Worm (Caenorhabditis elegans) whole organism, mixed stage, embryonic: ENCODE data around the gene sms-2.

Source experiments
- M03D4.4 ChIP-seq: sonication (generic microtip); optimal IDR thresholded peaks from 2 replicates; lab custom pipeline; 2017; ENCODE audit warnings: mild to moderate bottlenecking, missing genetic modification characterization, missing compliant biosample characterization
- bed-3 ChIP-seq: fragments of 200-800 bp; sonication (Bioruptor generic); optimal IDR thresholded peaks from 3 replicates; lab custom pipeline; 2018; ENCODE audit warnings: mild to moderate bottlenecking, missing genetic modification characterization, moderate library complexity, missing compliant biosample characterization
- blmp-1 ChIP-seq: fragments of 150-350 bp; optimal IDR thresholded peaks from 2 replicates; lab custom pipeline; 2014; ENCODE audit warnings: missing biosample characterization, missing genetic modification characterization
- ceh-39 ChIP-seq: fragments of 150-350 bp; optimal IDR thresholded peaks from 2 replicates; lab custom pipeline; 2014; ENCODE audit warnings: missing biosample characterization, missing genetic modification characterization
- ceh-43 ChIP-seq: fragments of 200-800 bp; sonication (Bioruptor generic); optimal IDR thresholded peaks from 2 replicates; lab custom pipeline; 2018; ENCODE audit warnings: mild to moderate bottlenecking, missing genetic modification characterization, moderate library complexity, missing compliant biosample characterization
- ceh-83 ChIP-seq: fragments of 200-800 bp; sonication (Bioruptor generic); optimal IDR thresholded peaks from 2 replicates; lab custom pipeline; 2018; ENCODE audit warnings: mild to moderate bottlenecking, missing genetic modification characterization, missing compliant biosample characterization
- ces-1 ChIP-seq: fragments of 150-350 bp; optimal IDR thresholded peaks from 2 replicates; lab custom pipeline; 2014; ENCODE audit warnings: missing biosample characterization, missing genetic modification reagents, missing genetic modification characterization
- cnd-1 ChIP-seq: fragments of 200-800 bp; sonication (Bioruptor generic); optimal IDR thresholded peaks from 2 replicates; lab custom pipeline; 2018; ENCODE audit warnings: mild to moderate bottlenecking, missing genetic modification characterization, missing compliant biosample characterization
- drap-1 ChIP-seq: fragments of 200-800 bp; sonication (Bioruptor generic); optimal IDR thresholded peaks from 3 replicates; lab custom pipeline; 2018; ENCODE audit warnings: mild to moderate bottlenecking, missing genetic modification characterization, missing compliant biosample characterization
- elt-1 ChIP-seq: sonication (generic microtip); optimal IDR thresholded peaks from 2 replicates; lab custom pipeline; 2017; ENCODE audit warnings: missing genetic modification characterization, mild to moderate bottlenecking, missing compliant biosample characterization, antibody characterized with exemption, moderate library complexity, borderline replicate concordance; ENCODE audit not compliant: insufficient read depth
- elt-3 ChIP-seq: fragments of 150-350 bp; optimal IDR thresholded peaks from 2 replicates; lab custom pipeline; 2014; ENCODE audit warnings: missing biosample characterization, missing genetic modification characterization
- flh-1 ChIP-seq: fragments of 200-800 bp; sonication (Bioruptor generic); optimal IDR thresholded peaks from 2 replicates; lab custom pipeline; 2018; ENCODE audit warnings: mild to moderate bottlenecking, missing genetic modification characterization, moderate library complexity, missing compliant biosample characterization
- ham-2 ChIP-seq: fragments of 200-800 bp; sonication (Bioruptor generic); optimal IDR thresholded peaks from 2 replicates; lab custom pipeline; 2018; ENCODE audit warnings: mild to moderate bottlenecking, missing genetic modification characterization, missing compliant biosample characterization
- hlh-1 ChIP-seq: fragments of 150-350 bp; optimal IDR thresholded peaks from 2 replicates; lab custom pipeline; 2014; ENCODE audit warnings: missing biosample characterization, missing genetic modification reagents, missing genetic modification characterization
- lin-13 ChIP-seq: fragments of 150-350 bp; optimal IDR thresholded peaks from 2 replicates; lab custom pipeline; 2014; ENCODE audit warnings: missing biosample characterization, missing genetic modification characterization
- lin-32 ChIP-seq: fragments of 200-800 bp; sonication (Bioruptor generic); optimal IDR thresholded peaks from 2 replicates; lab custom pipeline; 2018; ENCODE audit warnings: mild to moderate bottlenecking, missing genetic modification characterization, missing compliant biosample characterization
- lsy-2 ChIP-seq: fragments of 150-350 bp; optimal IDR thresholded peaks from 2 replicates; lab custom pipeline; 2014; ENCODE audit warnings: missing biosample characterization, missing genetic modification characterization
- mab-5 ChIP-seq: fragments of 150-350 bp; optimal IDR thresholded peaks from 2 replicates; lab custom pipeline; 2014; ENCODE audit warnings: missing biosample characterization, missing genetic modification characterization
- mep-1 ChIP-seq: fragments of 150-350 bp; optimal IDR thresholded peaks from 2 replicates; lab custom pipeline; 2017; ENCODE audit warnings: missing biosample characterization, missing genetic modification reagents, missing genetic modification characterization, inconsistent platforms
- mls-2 ChIP-seq: sonication (generic microtip); optimal IDR thresholded peaks from 2 replicates; lab custom pipeline; 2016; ENCODE audit warnings: mild to moderate bottlenecking, missing genetic modification characterization, moderate library complexity, missing compliant biosample characterization
- nhr-12 ChIP-seq: fragments of 150-350 bp; optimal IDR thresholded peaks from 2 replicates; lab custom pipeline; 2014; ENCODE audit warnings: missing biosample characterization, missing genetic modification characterization
- nhr-2 ChIP-seq: fragments of 150-350 bp; optimal IDR thresholded peaks from 2 replicates; lab custom pipeline; 2014; ENCODE audit warnings: missing biosample characterization, missing genetic modification characterization
- nhr-237 ChIP-seq: fragments of 150-350 bp; optimal IDR thresholded peaks from 2 replicates; lab custom pipeline; 2014; ENCODE audit warnings: missing biosample characterization, missing genetic modification characterization
- nhr-28 ChIP-seq: fragments of 150-350 bp; optimal IDR thresholded peaks from 2 replicates; lab custom pipeline; 2014; ENCODE audit warnings: missing biosample characterization, missing genetic modification characterization
- nhr-76 ChIP-seq: sonication (generic microtip); optimal IDR thresholded peaks from 2 replicates; lab custom pipeline; 2017; ENCODE audit warnings: missing biosample characterization, missing genetic modification characterization
- pha-4 ChIP-seq: fragments of 150-350 bp; optimal IDR thresholded peaks from 2 replicates; lab custom pipeline; 2018; ENCODE audit warnings: missing biosample characterization, missing genetic modification reagents, missing genetic modification characterization
- sem-2 ChIP-seq: fragments of 200-800 bp; sonication (Bioruptor generic); optimal IDR thresholded peaks from 2 replicates; lab custom pipeline; 2018; ENCODE audit warnings: mild to moderate bottlenecking, missing genetic modification characterization, missing compliant biosample characterization
- snpc-4 ChIP-seq: fragments of 150-350 bp; optimal IDR thresholded peaks from 2 replicates; lab custom pipeline; 2014; ENCODE audit warnings: missing biosample characterization, missing genetic modification characterization
- sptf-1 ChIP-seq: sonication (generic microtip); optimal IDR thresholded peaks from 2 replicates; lab custom pipeline; 2017; ENCODE audit warnings: mild to moderate bottlenecking, missing genetic modification characterization, moderate library complexity, missing compliant biosample characterization
- tbx-8 ChIP-seq: fragments of 200-800 bp; sonication (Bioruptor generic); optimal IDR thresholded peaks from 2 replicates; lab custom pipeline; 2018; ENCODE audit warnings: mild to moderate bottlenecking, missing genetic modification characterization, moderate library complexity, missing compliant biosample characterization
- unc-120 ChIP-seq: sonication (generic microtip); optimal IDR thresholded peaks from 2 replicates; lab custom pipeline; 2017; ENCODE audit warnings: missing genetic modification characterization, missing compliant biosample characterization; ENCODE audit not compliant: poor library complexity, severe bottlenecking
- unc-39 ChIP-seq: fragments of 150-350 bp; optimal IDR thresholded peaks from 2 replicates; lab custom pipeline; 2014; ENCODE audit warnings: missing biosample characterization, missing genetic modification characterization
- unc-62 ChIP-seq: fragments of 150-350 bp; optimal IDR thresholded peaks from 2 replicates; lab custom pipeline; 2014; ENCODE audit warnings: missing biosample characterization, missing genetic modification reagents, missing genetic modification characterization
- zip-8 ChIP-seq: fragments of 150-350 bp; optimal IDR thresholded peaks from 2 replicates; lab custom pipeline; 2014; ENCODE audit warnings: missing biosample characterization, missing genetic modification characterization
- ztf-11 ChIP-seq: fragments of 150-350 bp; optimal IDR thresholded peaks from 2 replicates; lab custom pipeline; 2014; ENCODE audit warnings: missing biosample characterization, missing genetic modification characterization

sms-2 gene

DNA sequence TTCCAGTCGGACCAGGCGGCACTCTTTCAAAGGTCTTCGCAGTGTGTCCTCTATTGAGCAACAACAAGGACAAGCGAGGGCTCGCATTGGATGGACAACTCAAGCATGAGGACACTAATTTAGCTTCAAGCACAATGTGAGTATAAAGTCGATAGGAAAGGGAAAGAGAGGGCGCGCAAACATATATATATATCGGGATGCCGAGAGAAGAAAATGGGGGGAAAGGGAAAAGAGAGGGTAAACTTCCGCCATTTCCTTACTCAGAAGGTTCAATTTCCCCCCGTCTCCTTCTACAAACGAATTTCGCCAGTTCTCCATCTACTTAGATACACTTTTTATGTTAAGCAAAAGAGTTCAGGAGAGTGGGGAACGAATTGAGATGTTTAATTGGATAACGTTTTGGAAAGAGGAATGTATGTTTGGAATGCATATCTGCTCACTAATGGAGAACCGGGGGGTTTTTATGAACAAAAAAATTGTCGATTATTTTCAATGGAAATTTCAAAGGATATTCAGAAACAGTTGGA is 3.9 kb upstream of the sms-2 start:
- TF ChIP-seq mab-5 (tag; lab: Kevin White, UChicago) (no peak), tbx-8 (GFP tag; lab: Kevin White, UChicago) (no peak), lin-13 (tag; lab: Kevin White, UChicago) (no peak), mls-2 (peak; percentile 33), M03D4.4 (tag; lab: Kevin White, UChicago) (no peak), ces-1 (peak; percentile 52)

- TF ChIP-seq unc-120 (tag; lab: Kevin White, UChicago) = no peak
- TF ChIP-seq ceh-83 = no peak
- no peak for TF ChIP-seq blmp-1 (tag; lab: Kevin White, UChicago)
- TF ChIP-seq lsy-2 (tag; lab: Kevin White, UChicago) = no peak
- no peak for TF ChIP-seq bed-3 (GFP tag; lab: Kevin White, UChicago)
- TF ChIP-seq lin-32 (GFP tag; lab: Kevin White, UChicago) = no peak
- no peak for TF ChIP-seq sem-2
- no peak for TF ChIP-seq ham-2 (GFP tag; lab: Kevin White, UChicago)
- no peak for TF ChIP-seq ceh-39 (tag; lab: Kevin White, UChicago)
- TF ChIP-seq nhr-28 (tag; lab: Kevin White, UChicago) = no peak
- TF ChIP-seq ztf-11 (tag; lab: Kevin White, UChicago) = no peak
- TF ChIP-seq tbx-8 (GFP tag; lab: Kevin White, UChicago) = no peak
- no peak for TF ChIP-seq nhr-76 (tag; lab: Kevin White, UChicago)
- no peak for TF ChIP-seq pha-4 (tag; lab: Kevin White, UChicago)
These were observed 1.8 kb upstream of the sms-2 start, which contains the start of gene arr-1 for ce11 chrX:950482-950881. Gene arr-1, plus strand, starts transcription at chrX:950782.

- TF ChIP-seq unc-39 (tag; lab: Kevin White, UChicago) = peak; percentile 40
- peak; percentile 90 for TF ChIP-seq nhr-237 (tag; lab: Kevin White, UChicago)
- TF ChIP-seq elt-3 = peak; percentile 29
- peak; percentile 71 for TF ChIP-seq M03D4.4 (tag; lab: Kevin White, UChicago)
- TF ChIP-seq cnd-1 (tag; lab: Kevin White, UChicago) = peak; percentile 71
- TF ChIP-seq ham-2 (GFP tag; lab: Kevin White, UChicago) = peak; percentile 37
- no peak for TF ChIP-seq nhr-12 (tag; lab: Kevin White, UChicago)
- TF ChIP-seq flh-1 (GFP tag; lab: Kevin White, UChicago) = no peak
- TF ChIP-seq nhr-76 (tag; lab: Kevin White, UChicago) = no peak
- TF ChIP-seq ztf-11 (tag; lab: Kevin White, UChicago) = peak; percentile 76
- TF ChIP-seq lin-13 (tag; lab: Kevin White, UChicago) = peak; percentile 85
- peak; percentile 90 for TF ChIP-seq pha-4 (tag; lab: Kevin White, UChicago)
- TF ChIP-seq sem-2 = no peak
- TF ChIP-seq drap-1 (GFP tag; lab: Kevin White, UChicago) = peak; percentile 87
- TF ChIP-seq ceh-43 (GFP tag; lab: Kevin White, UChicago) = peak; percentile 4
- peak; percentile 41 for TF ChIP-seq ceh-39 (tag; lab: Kevin White, UChicago)
- TF ChIP-seq mab-5 (tag; lab: Kevin White, UChicago) = no peak
- TF ChIP-seq mls-2 = peak; percentile 91
- peak; percentile 68 for TF ChIP-seq hlh-1
- peak; percentile 79 for TF ChIP-seq lsy-2 (tag; lab: Kevin White, UChicago)
- no peak for TF ChIP-seq zip-8 (tag; lab: Kevin White, UChicago)
- TF ChIP-seq blmp-1 (tag; lab: Kevin White, UChicago) = no peak
- peak; percentile 93 for TF ChIP-seq unc-62 (GFP tag; lab: Kevin White, UChicago)
- peak; percentile 6 for TF ChIP-seq lin-32 (GFP tag; lab: Kevin White, UChicago)
- TF ChIP-seq unc-120 (tag; lab: Kevin White, UChicago) = peak; percentile 98
- TF ChIP-seq elt-1 (tag; lab: Kevin White, UChicago) = peak; percentile 56
- TF ChIP-seq mep-1 (tag; lab: Kevin White, UChicago) = peak; percentile 91
- TF ChIP-seq sptf-1 (tag; lab: Kevin White, UChicago) = peak; percentile 85
- peak; percentile 96 for TF ChIP-seq ces-1
- TF ChIP-seq nhr-2 (tag; lab: Kevin White, UChicago) = peak; percentile 69
- no peak for TF ChIP-seq snpc-4 (tag; lab: Kevin White, UChicago)
- TF ChIP-seq bed-3 (GFP tag; lab: Kevin White, UChicago) = peak; percentile 29
- peak; percentile 25 for TF ChIP-seq tbx-8 (GFP tag; lab: Kevin White, UChicago)
- no peak for TF ChIP-seq ceh-83
These were observed 783 bp upstream of the sms-2 start for ce11 chrX:949466-949865.
